Fruit fly (Drosophila melanogaster) S2 (cell line): ENCODE results near the gene chif.

Experiments
- CG8478 ChIP-seq: fragments of >200 bp; optimal IDR thresholded peaks from 2 replicates; lab custom pipeline; 2018
- CTCF ChIP-seq, 2 experiments: fragments of >200 bp; optimal IDR thresholded peaks; 2 replicates each; lab custom pipeline; 2018

DNA sequence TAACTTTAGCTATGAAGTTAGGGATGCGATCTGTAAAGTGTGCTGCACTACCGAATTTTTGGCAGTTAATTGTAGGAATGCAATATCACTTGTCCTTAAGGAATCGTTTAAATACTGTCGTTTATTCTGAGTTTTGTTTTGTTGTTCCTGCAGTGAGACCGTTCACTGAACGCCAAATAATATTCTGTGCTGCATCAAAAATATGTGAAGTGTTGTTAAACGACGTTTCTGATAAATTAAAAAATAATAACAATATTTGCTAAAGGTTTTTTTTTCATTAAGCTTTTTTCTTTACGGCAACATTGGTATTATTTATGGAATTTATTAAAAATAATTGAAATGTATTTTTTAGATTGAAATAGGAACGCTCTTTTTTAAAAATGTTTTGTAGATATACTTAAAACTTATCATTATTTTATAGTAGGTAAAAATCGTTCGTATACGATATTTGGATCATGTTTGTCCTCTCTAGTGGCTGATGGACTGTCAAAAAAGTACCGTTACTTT is 49.6 kb downstream of the chif start, which contains the start of gene GMF:
- no peak for TF ChIP-seq CG8478 (lab: Kevin White, UChicago)
- peak in 1 of 2 experiments; percentile 18 for TF ChIP-seq CTCF (optimal IDR thresholded peaks at IDR 0.05; lab: Kevin White, UChicago)
